Fruit fly (Drosophila melanogaster) whole organism: ENCODE data around the gene CCHa1.

Experiments
- CG8478 ChIP-seq: fragments of >200 bp; optimal IDR thresholded peaks from 2 replicates; lab custom pipeline; 2018; ENCODE audit warnings: inconsistent platforms
- Dll ChIP-seq: fragments of >200 bp; optimal IDR thresholded peaks from 2 replicates; lab custom pipeline; 2017
- pan ChIP-seq: fragments of >200 bp; optimal IDR thresholded peaks from 2 replicates; lab custom pipeline; 2017
- usp ChIP-seq: fragments of >200 bp; optimal IDR thresholded peaks from 2 replicates; lab custom pipeline; 2017; ENCODE audit warnings: missing biosample characterization, missing genetic modification characterization, mixed read lengths

DNA sequence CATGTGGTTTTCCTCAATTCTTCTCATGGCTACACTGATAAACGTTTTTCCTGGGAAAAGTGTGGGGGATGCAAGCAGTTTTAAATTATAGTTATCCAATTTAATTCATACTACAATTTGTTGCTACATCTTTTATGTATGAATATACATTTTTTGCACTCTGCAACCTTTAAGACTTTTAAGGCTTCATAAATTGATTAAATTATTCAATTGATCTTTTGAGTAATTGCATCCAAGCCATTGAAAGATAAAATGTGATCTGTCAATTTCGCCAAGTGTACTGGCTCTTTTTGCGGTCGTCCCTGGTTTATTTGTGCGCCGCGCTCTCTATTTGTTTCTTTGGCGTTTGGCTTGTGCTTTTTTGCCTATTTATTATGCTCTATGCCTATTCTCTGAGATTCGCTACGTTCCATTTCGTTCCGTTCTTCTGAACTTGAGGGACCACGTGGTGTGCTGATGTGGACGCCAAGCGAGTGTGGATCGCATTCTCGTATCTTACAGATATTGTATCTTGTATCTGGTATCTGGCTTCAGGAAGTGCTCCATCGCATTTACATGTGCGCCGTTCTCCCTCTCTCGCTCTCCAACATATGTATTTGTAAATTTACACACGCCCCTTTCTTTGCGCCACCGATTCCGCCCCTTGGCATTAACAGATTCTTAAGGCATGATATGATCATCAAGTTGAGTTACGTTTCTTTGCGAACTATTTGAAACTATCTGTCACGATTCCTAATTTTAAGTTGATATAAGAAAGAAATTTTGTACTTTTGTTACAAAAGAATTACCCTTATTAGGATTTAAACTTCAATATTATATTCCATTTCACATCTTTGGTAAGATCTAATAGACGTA is 44.2 kb downstream of the CCHa1 start:
- TF ChIP-seq pan (lab: Kevin White, UChicago) = no peak
- TF ChIP-seq Dll (lab: Kevin White, UChicago) = no peak
- no peak for TF ChIP-seq CG8478 (lab: Kevin White, UChicago)
- no peak for TF ChIP-seq usp (GFP tag; lab: Kevin White, UChicago)
